Worm (Caenorhabditis elegans) whole organism, L2 larva: ENCODE results near the gene clc-21.

Source experiments
- ama-1 ChIP-seq: fragments of 150-350 bp; optimal IDR thresholded peaks from 2 replicates; lab custom pipeline; 2018; ENCODE audit warnings: inconsistent platforms
- unc-39 ChIP-seq: fragments of 150-350 bp; optimal IDR thresholded peaks from 2 replicates; lab custom pipeline; 2014; ENCODE audit warnings: missing biosample characterization, missing genetic modification characterization

DNA sequence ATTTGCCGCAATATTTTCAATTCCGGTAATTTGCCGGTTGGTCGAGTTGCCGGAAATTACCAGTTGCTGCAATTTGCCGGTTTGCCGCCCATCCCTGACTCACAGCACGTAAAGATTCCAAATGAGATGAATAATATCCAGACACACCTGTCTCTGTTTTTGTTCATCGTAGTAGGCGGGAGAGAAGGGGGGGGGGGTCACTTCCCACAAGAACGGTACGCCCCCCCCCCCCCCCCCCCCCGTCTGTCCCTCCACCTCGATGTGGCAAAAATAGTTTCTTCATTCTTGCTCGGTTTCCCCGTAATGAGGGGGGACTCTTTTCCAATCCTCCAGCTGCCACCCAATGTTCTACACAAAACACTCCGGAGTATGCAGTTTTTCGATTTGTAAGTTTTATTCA lies 39.8 kb upstream of the clc-21 start, which contains the start of gene fbxb-7:
- TF ChIP-seq unc-39: no peak
- no peak for TF ChIP-seq ama-1 (lab: Kevin White, UChicago)
